Fruit fly (Drosophila melanogaster): ENCODE results near the gene CG11498.

The CG11498 gene

dm6 chr3R:30203104-30203986 is 43.1 kb upstream of the CG11498 start (continued):
- TF ChIP-seq hb (GFP tag; IDR thresholded peaks at IDR 0.05; ENCODE audit: partially characterized antibody) (no peak), ind (GFP tag; optimal IDR thresholded peaks at IDR 0.05) (peak; percentile 99), al (GFP tag; IDR thresholded peaks at IDR 0.05) (peak; percentile 90), Doc2 (GFP tag; IDR thresholded peaks at IDR 0.05) (0 out of 2 replicates have a peak, but pooled peaks have one; percentile 54), pum (GFP tag; optimal IDR thresholded peaks at IDR 0.05) (peak; percentile 98), Myb (GFP tag; optimal IDR thresholded peaks at IDR 0.05) (peak; percentile 89), Dbx (GFP tag; IDR thresholded peaks at IDR 0.05) (peak; percentile 97), Blimp-1 (GFP tag; optimal IDR thresholded peaks at IDR 0.05) (peak; percentile 96), CG12236 (GFP tag; optimal IDR thresholded peaks at IDR 0.05) (peak; percentile 82), CG7786 (GFP tag; optimal IDR thresholded peaks at IDR 0.05) (peak; percentile 96), klu (GFP tag; IDR thresholded peaks at IDR 0.05) (peak; percentile 91), CG3407 (GFP tag; optimal IDR thresholded peaks at IDR 0.05) (peak; percentile 88), stwl (tag; optimal IDR thresholded peaks at IDR 0.05) (peak; percentile 8), jing (GFP tag; optimal IDR thresholded peaks at IDR 0.05) (peak; percentile 93), cato (GFP tag; optimal IDR thresholded peaks at IDR 0.05; ENCODE audit: borderline replicate concordance) (peak; percentile 77), CG11247 (GFP tag; IDR thresholded peaks at IDR 0.05) (peak; percentile 73), Ada2b (GFP tag; IDR thresholded peaks at IDR 0.05) (peak; percentile 97), CG4854 (GFP tag; optimal IDR thresholded peaks at IDR 0.05) (peak; percentile 97), gcm2 (GFP tag; optimal IDR thresholded peaks at IDR 0.05) (peak; percentile 66), CG31224 (GFP tag; IDR thresholded peaks at IDR 0.05) (peak; percentile 88), HLH54F (GFP tag; optimal IDR thresholded peaks at IDR 0.05) (peak; percentile 94), CG12155 (GFP tag; optimal IDR thresholded peaks at IDR 0.05) (peak; percentile 89), ato (GFP tag; IDR thresholded peaks at IDR 0.05; ENCODE audit: partially characterized antibody) (no peak), CG17361 (GFP tag; IDR thresholded peaks at IDR 0.05) (peak; percentile 96), ranshi (GFP tag; IDR thresholded peaks at IDR 0.05) (peak; percentile 98), bowl (GFP tag; IDR thresholded peaks at IDR 0.05) (peak; percentile 94), CG17802 (tag; optimal IDR thresholded peaks at IDR 0.05) (peak; percentile 87), CG8359 (GFP tag; optimal IDR thresholded peaks at IDR 0.05; ENCODE audit: borderline replicate concordance) (peak; percentile 84), Meics (GFP tag; optimal IDR thresholded peaks at IDR 0.05) (peak; percentile 97), p53 (GFP tag; optimal IDR thresholded peaks at IDR 0.05) (peak; percentile 95), ewg (GFP tag; optimal IDR thresholded peaks at IDR 0.05) (peak; percentile 82), Bdp1 (GFP tag; optimal IDR thresholded peaks at IDR 0.05) (peak; percentile 81), BEAF-32 (GFP tag; optimal IDR thresholded peaks at IDR 0.05) (peak; percentile 28), CG12942 (GFP tag; optimal IDR thresholded peaks at IDR 0.05) (peak; percentile 93), gsb-n (tag; optimal IDR thresholded peaks at IDR 0.05) (peak; percentile 76), fru (optimal IDR thresholded peaks at IDR 0.05) (no peak), NFAT (GFP tag; IDR thresholded peaks at IDR 0.05) (peak; percentile 83), Xrp1 (GFP tag; IDR thresholded peaks at IDR 0.05) (peak; percentile 93), crc (GFP tag; optimal IDR thresholded peaks at IDR 0.05) (peak; percentile 95), CG17912 (GFP tag; optimal IDR thresholded peaks at IDR 0.05) (peak; percentile 59), bbx (GFP tag; IDR thresholded peaks at IDR 0.05; ENCODE audit: partially characterized antibody) (0 out of 2 replicates have a peak, but pooled peaks have one; percentile 26), CG11504 (tag; optimal IDR thresholded peaks at IDR 0.05) (peak; percentile 97), Lim3 (GFP tag; IDR thresholded peaks at IDR 0.05) (peak; percentile 95), disco-r (GFP tag; optimal IDR thresholded peaks at IDR 0.05) (peak; percentile 89), exex (tag; optimal IDR thresholded peaks at IDR 0.05) (peak; percentile 85), hbn (GFP tag; IDR thresholded peaks at IDR 0.05; ENCODE audit: partially characterized antibody) (peak; percentile 55; the same call in 1 of the 2 replicates), ERR (GFP tag; optimal IDR thresholded peaks at IDR 0.05) (peak; percentile 97), pzg (GFP tag; optimal IDR thresholded peaks at IDR 0.05) (peak; percentile 24), peb (GFP tag; IDR thresholded peaks at IDR 0.05) (peak; percentile 83; the same call in 1 of the 2 replicates)
